Worm (Caenorhabditis elegans): ENCODE measurements around the gene selt-1.2.

- TF ChIP-seq scrt-1 (GFP tag; IDR thresholded peaks at IDR 0.05): no peak
- no peak; the same call in 1 of the 2 replicates for TF ChIP-seq flt-1 (GFP tag; IDR thresholded peaks at IDR 0.05)
- no peak; the same call in 1 of the 2 replicates for TF ChIP-seq sea-1 (GFP tag; conservative IDR thresholded peaks at IDR 0.05)
Observed at ce11 chrV:10716865-10717713, 30.1 kb downstream of the selt-1.2 start.
